Worm (Caenorhabditis elegans) whole organism, young adult: ENCODE measurements around the gene K08D9.9.

Experiments
- ama-1 ChIP-seq, 3 experiments: fragments of 150-350 bp in 1 of 3; sonication (generic microtip) in 2 of 3; optimal IDR thresholded peaks; 2 replicates each; lab custom pipeline; 2014 to 2018; ENCODE audit warnings: missing biosample characterization in 2 of 3, missing genetic modification characterization in 2 of 3, missing genetic modification reagents in 2 of 3
- aptf-3 ChIP-seq: fragments of 200-800 bp; sonication (Bioruptor generic); IDR thresholded peaks from 2 replicates; pipeline ENCODE4 v1.3.6; 2022; ENCODE audit warnings: missing genetic modification characterization, missing compliant biosample characterization
- sdz-38 ChIP-seq: sonication (generic microtip); optimal IDR thresholded peaks from 2 replicates; lab custom pipeline; 2016; ENCODE audit warnings: missing genotype, missing genetic modification characterization, missing compliant biosample characterization

DNA sequence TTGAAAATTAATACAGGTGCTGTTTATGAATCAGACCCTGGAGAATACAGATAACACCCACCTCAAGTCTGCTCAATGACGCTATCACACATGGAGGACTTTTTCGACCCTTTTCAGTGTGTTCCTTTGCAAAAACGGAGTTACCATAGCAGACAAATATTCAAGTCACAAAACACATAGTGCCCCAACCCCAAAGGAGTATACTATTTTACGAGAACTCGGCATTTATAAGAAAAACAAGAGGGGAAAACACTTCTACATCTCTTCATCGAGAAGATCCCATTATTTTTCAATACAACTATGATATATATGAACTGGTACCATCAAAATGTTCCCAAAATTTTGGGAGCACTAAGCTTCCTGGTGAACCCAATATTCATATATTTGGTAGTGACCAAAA is 8.2 kb upstream of the K08D9.9 start, which contains the start of gene srj-7:
- TF ChIP-seq aptf-3 (GFP tag; lab: Robert Waterston, UW) (no peak), ama-1 (optimal IDR thresholded peaks at IDR 0.05; lab: Kevin White, UChicago) (no peak), ama-1 (GFP tag; optimal IDR thresholded peaks at IDR 0.05; lab: Kevin White, UChicago) (no peak), sdz-38 (tag; lab: Kevin White, UChicago) (no peak)
